Worm (Caenorhabditis elegans) whole organism, L4 larva: Measurements from ENCODE around the gene pgap-3.

ENCODE experiments used
- F37D6.2 ChIP-seq: sonication (generic microtip); optimal IDR thresholded peaks from 2 replicates; lab custom pipeline; 2016; ENCODE audit warnings: mild to moderate bottlenecking, missing genetic modification characterization, missing compliant biosample characterization
- F44E2.7 ChIP-seq: fragments of 200-800 bp; sonication (Bioruptor generic); IDR thresholded peaks from 2 replicates; pipeline ENCODE4 v2.1.2; 2022; ENCODE audit warnings: missing genetic modification characterization, missing compliant biosample characterization
- R02D3.7 ChIP-seq: fragments of 150-350 bp; sonication (generic microtip); optimal IDR thresholded peaks from 3 replicates; lab custom pipeline; 2014; ENCODE audit warnings: missing biosample characterization, missing genetic modification characterization
- T20F7.1 ChIP-seq: fragments of 200-800 bp; sonication (Bioruptor generic); optimal IDR thresholded peaks from 2 replicates; lab custom pipeline; 2018; ENCODE audit warnings: mild to moderate bottlenecking, missing genetic modification characterization, missing compliant biosample characterization
- aha-1 ChIP-seq: fragments of 150-350 bp; peaks from one replicate; lab custom pipeline; 2014; ENCODE audit warnings: missing biosample characterization, missing genetic modification characterization
- arid-1 ChIP-seq: fragments of 200-800 bp; sonication (Bioruptor generic); conservative IDR thresholded peaks from 2 replicates; pipeline ENCODE4 v1.3.6; 2022; ENCODE audit warnings: missing genetic modification reagents, missing genetic modification characterization, missing compliant biosample characterization
- ceh-44 ChIP-seq: fragments of 200-800 bp; sonication (Bioruptor generic); IDR thresholded peaks from 2 replicates; pipeline ENCODE4 v1.3.6; 2022; ENCODE audit warnings: missing genetic modification reagents, missing genetic modification characterization, missing compliant biosample characterization
- ces-1 ChIP-seq: fragments of 150-350 bp; sonication (generic microtip); optimal IDR thresholded peaks from 4 replicates; lab custom pipeline; 2014; ENCODE audit warnings: missing biosample characterization, missing genetic modification reagents, missing genetic modification characterization
- daf-16 ChIP-seq, 3 experiments: sonication (generic microtip); optimal IDR thresholded peaks; 2 replicates each; lab custom pipeline; 2016 to 2017; ENCODE audit warnings: missing genetic modification characterization in 3 of 3, missing genetic modification reagents in 3 of 3, mild to moderate bottlenecking in 2 of 3, missing compliant biosample characterization in 2 of 3, missing biosample characterization in 1 of 3, moderate library complexity in 1 of 3
- dmd-9 ChIP-seq: fragments of 200-800 bp; sonication (Bioruptor generic); IDR thresholded peaks from 2 replicates; pipeline ENCODE4 v1.3.6; 2022; ENCODE audit warnings: missing genetic modification reagents, missing genetic modification characterization, missing compliant biosample characterization
- dpl-1 ChIP-seq: fragments of 150-350 bp; optimal IDR thresholded peaks from 2 replicates; lab custom pipeline; 2014; ENCODE audit warnings: missing biosample characterization, missing genetic modification reagents, missing genetic modification characterization
- dve-1 ChIP-seq: sonication (generic microtip); optimal IDR thresholded peaks from 2 replicates; lab custom pipeline; 2017; ENCODE audit warnings: antibody characterized with exemption, mild to moderate bottlenecking, missing genetic modification characterization, missing compliant biosample characterization; ENCODE audit not compliant: insufficient read depth
- fkh-10 ChIP-seq: fragments of 150-350 bp; optimal IDR thresholded peaks from 2 replicates; lab custom pipeline; 2014; ENCODE audit warnings: missing biosample characterization, missing genetic modification reagents, missing genetic modification characterization
- hlh-11 ChIP-seq: fragments of 200-800 bp; sonication (Bioruptor generic); optimal IDR thresholded peaks from 2 replicates; lab custom pipeline; 2018; ENCODE audit warnings: mild to moderate bottlenecking, missing genetic modification characterization, missing compliant biosample characterization
- hlh-30 ChIP-seq: sonication (generic microtip); optimal IDR thresholded peaks from 2 replicates; lab custom pipeline; 2017; ENCODE audit warnings: antibody characterized with exemption, mild to moderate bottlenecking, missing genetic modification characterization, missing compliant biosample characterization; ENCODE audit not compliant: insufficient read depth
- hmg-1.1 ChIP-seq: fragments of 200-800 bp; sonication (Bioruptor generic); IDR thresholded peaks from 2 replicates; pipeline ENCODE4 v1.3.6; 2022; ENCODE audit warnings: missing genetic modification reagents, missing genetic modification characterization, missing compliant biosample characterization
- lin-13 ChIP-seq: fragments of 150-350 bp; optimal IDR thresholded peaks from 2 replicates; lab custom pipeline; 2014; ENCODE audit warnings: missing biosample characterization, missing genetic modification reagents, missing genetic modification characterization
- lin-29 ChIP-seq: fragments of 200-800 bp; sonication (Bioruptor generic); IDR thresholded peaks from 2 replicates; pipeline ENCODE4 v1.3.6; 2022; ENCODE audit warnings: missing genetic modification reagents, missing genetic modification characterization, missing compliant biosample characterization
- lin-38 ChIP-seq: fragments of 200-800 bp; sonication (Bioruptor generic); IDR thresholded peaks from 2 replicates; pipeline ENCODE4 v1.3.6; 2022; ENCODE audit warnings: missing genetic modification reagents, missing genetic modification characterization, missing compliant biosample characterization
- lin-39 ChIP-seq: fragments of 150-350 bp; optimal IDR thresholded peaks from 2 replicates; lab custom pipeline; 2014; ENCODE audit warnings: missing biosample characterization, missing genetic modification reagents, missing genetic modification characterization
- lsy-2 ChIP-seq, 2 experiments: fragments of 150-350 bp in 1 of 2; sonication (generic microtip) in 1 of 2; optimal IDR thresholded peaks; 2 replicates each; lab custom pipeline; 2014 to 2017; ENCODE audit warnings: missing biosample characterization in 2 of 2, missing genetic modification characterization in 2 of 2
- madf-5 ChIP-seq, 2 experiments: fragments of 200-800 bp; sonication (Bioruptor generic); IDR thresholded peaks; 2 replicates each; pipeline ENCODE4 v1.3.6; 2022; ENCODE audit warnings: missing compliant biosample characterization in 2 of 2, missing genetic modification characterization in 2 of 2
- mep-1 ChIP-seq: fragments of 150-350 bp; sonication (generic microtip); optimal IDR thresholded peaks from 3 replicates; lab custom pipeline; 2014; ENCODE audit warnings: missing biosample characterization, missing genetic modification characterization
- mes-2 ChIP-seq: sonication (generic microtip); optimal IDR thresholded peaks from 2 replicates; lab custom pipeline; 2016; ENCODE audit warnings: missing genotype, mild to moderate bottlenecking, missing genetic modification characterization, missing compliant biosample characterization; ENCODE audit not compliant: poor library complexity, severe bottlenecking
- nhr-10 ChIP-seq: fragments of 150-350 bp; optimal IDR thresholded peaks from 2 replicates; lab custom pipeline; 2014; ENCODE audit warnings: missing biosample characterization, missing genetic modification characterization
- nhr-28 ChIP-seq: fragments of 150-350 bp; optimal IDR thresholded peaks from 2 replicates; lab custom pipeline; 2014; ENCODE audit warnings: missing biosample characterization, missing genetic modification characterization
- pha-4 ChIP-seq, 2 experiments: fragments of 150-350 bp in 1 of 2; fragments of 200-800 bp in 1 of 2; sonication (Bioruptor generic) in 1 of 2; IDR thresholded peaks in 1 of 2; optimal IDR thresholded peaks in 1 of 2; 2 replicates each; pipeline versions ENCODE4 v1.3.6 to Lab custom; 2014 to 2022; ENCODE audit warnings: missing genetic modification characterization in 2 of 2, missing genetic modification reagents in 2 of 2, missing biosample characterization in 1 of 2, missing compliant biosample characterization in 1 of 2
- saeg-2 ChIP-seq: fragments of 200-800 bp; sonication (Bioruptor generic); IDR thresholded peaks from 2 replicates; pipeline ENCODE4 v1.3.6; 2022; ENCODE audit warnings: missing genetic modification reagents, missing genetic modification characterization, missing compliant biosample characterization
- set-16 ChIP-seq: fragments of 200-800 bp; sonication (Bioruptor generic); IDR thresholded peaks from 2 replicates; pipeline ENCODE4 v1.3.6; 2022; ENCODE audit warnings: missing genetic modification reagents, missing genetic modification characterization, missing compliant biosample characterization
- snpc-4 ChIP-seq: fragments of 150-350 bp; optimal IDR thresholded peaks from 2 replicates; lab custom pipeline; 2014; ENCODE audit warnings: missing biosample characterization, missing genetic modification characterization
- spr-1 ChIP-seq: sonication (generic microtip); optimal IDR thresholded peaks from 2 replicates; lab custom pipeline; 2016; ENCODE audit warnings: mild to moderate bottlenecking, missing genetic modification characterization, missing compliant biosample characterization
- spr-3 ChIP-seq: fragments of 200-800 bp; sonication (Bioruptor generic); optimal IDR thresholded peaks from 2 replicates; lab custom pipeline; 2018; ENCODE audit warnings: mild to moderate bottlenecking, missing genetic modification characterization, missing compliant biosample characterization
- tag-97 ChIP-seq: fragments of 200-800 bp; sonication (Bioruptor generic); IDR thresholded peaks from 2 replicates; pipeline ENCODE4 v1.3.6; 2022; ENCODE audit warnings: missing genetic modification characterization, missing compliant biosample characterization
- zfp-2 ChIP-seq: sonication (generic microtip); optimal IDR thresholded peaks from 2 replicates; lab custom pipeline; 2016; ENCODE audit warnings: mild to moderate bottlenecking, missing genetic modification characterization, missing compliant biosample characterization
- ztf-7 ChIP-seq: fragments of 150-350 bp; optimal IDR thresholded peaks from 2 replicates; lab custom pipeline; 2014; ENCODE audit warnings: missing biosample characterization, missing genetic modification characterization

pgap-3 gene

DNA sequence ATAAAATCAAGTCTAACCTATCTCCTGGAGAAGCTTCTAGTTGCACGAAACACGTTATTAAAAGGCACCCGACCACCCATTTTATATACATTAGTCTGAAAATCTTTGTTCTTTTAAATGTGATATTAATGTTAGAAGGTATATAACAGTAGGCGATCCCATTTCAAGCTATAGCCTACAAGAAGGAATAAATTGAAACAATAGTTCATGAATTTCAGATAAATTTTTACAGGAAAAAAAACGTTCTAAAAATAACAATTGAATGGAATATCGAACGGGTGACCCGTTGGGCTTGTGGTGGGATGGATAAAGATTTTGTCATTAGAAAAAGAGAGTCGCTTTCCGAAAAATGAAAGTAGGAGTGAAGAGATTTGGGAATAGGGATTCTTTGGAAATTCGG is at the start of gene pgap-3:
Gene pgap-3, minus strand, starts transcription at position 101 of the 400 bp plus-strand sequence.
- no peak for TF ChIP-seq pha-4 (GFP tag; IDR thresholded peaks at IDR 0.05; lab: Robert Waterston, UW)
- TF ChIP-seq pha-4 (tag; optimal IDR thresholded peaks at IDR 0.05; lab: Kevin White, UChicago) = no peak
- TF ChIP-seq daf-16 (GFP tag; optimal IDR thresholded peaks at IDR 0.05; lab: Kevin White, UChicago) = no peak
- TF ChIP-seq daf-16 (tag; optimal IDR thresholded peaks at IDR 0.05; lab: Kevin White, UChicago) = peak; percentile 3

DNA sequence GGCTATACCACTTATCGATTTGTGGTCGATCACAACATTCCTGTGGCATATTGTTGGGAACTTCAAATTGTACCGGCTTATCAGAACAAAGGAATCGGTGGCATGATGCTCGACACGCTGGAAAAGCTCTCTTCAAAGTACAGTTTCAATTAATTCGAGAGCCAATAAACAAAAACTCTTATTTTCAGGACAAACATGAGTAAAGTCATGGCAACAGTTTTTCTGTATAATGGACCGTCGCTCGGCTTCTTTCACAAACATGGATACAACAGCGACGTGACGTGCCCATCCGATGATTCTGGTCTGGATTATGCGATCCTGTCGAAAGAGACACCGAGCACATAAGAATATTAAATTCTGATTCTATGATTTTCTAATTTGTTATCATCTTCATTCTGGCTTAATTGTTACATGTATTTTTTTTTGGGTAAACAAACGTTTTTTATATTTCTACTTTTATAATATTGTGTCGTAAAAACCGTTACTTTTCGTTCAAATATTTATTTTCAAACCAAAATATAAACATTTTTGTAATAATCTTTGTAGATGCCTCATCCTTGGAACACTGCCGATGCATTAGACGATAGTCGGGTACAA is 48.9 kb upstream of the pgap-3 start, which contains the start of gene smut-1:
Gene smut-1, plus strand, starts transcription at position 547 of the 597 bp plus-strand sequence.
- TF ChIP-seq dmd-9 (GFP tag; lab: Robert Waterston, UW) = no peak
- no peak for TF ChIP-seq nhr-10
- TF ChIP-seq mep-1 (tag; lab: Kevin White, UChicago) = no peak
- TF ChIP-seq R02D3.7 = no peak
- no peak for TF ChIP-seq snpc-4 (tag; lab: Kevin White, UChicago)

DNA sequence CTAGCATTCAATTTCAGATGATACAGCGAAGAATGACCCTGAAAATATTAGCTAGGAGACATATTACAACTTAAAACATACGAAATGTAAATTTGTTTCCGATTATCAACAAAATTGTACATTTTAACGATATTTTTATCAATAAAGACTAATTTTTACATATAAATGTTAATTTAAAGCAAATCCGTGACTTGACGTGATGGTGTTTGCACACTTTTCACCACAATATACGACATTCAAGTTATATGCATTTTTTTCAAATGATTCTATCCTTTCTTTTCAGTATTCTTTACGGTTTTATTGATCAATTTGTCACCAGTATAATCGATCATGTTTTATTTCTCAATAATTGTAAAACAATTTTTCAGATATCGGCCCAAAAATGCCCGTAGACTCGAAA is 48.1 kb upstream of the pgap-3 start, which contains the start of gene Y38A10A.7:
Gene Y38A10A.7, plus strand, starts transcription at position 369 of the 400 bp plus-strand sequence.
- TF ChIP-seq ceh-44 (GFP tag; lab: Robert Waterston, UW) (no peak), lin-38 (GFP tag; lab: Robert Waterston, UW) (0 out of 2 replicates have a peak, but pooled peaks have one; percentile 4), lin-39 (tag; lab: Kevin White, UChicago) (no peak), mes-2 (tag; lab: Kevin White, UChicago) (peak; percentile 32), aha-1 (peak; percentile 17), fkh-10 (GFP tag; lab: Kevin White, UChicago) (no peak), hmg-1.1 (GFP tag; lab: Robert Waterston, UW) (no peak), F37D6.2 (tag; lab: Kevin White, UChicago) (no peak), T20F7.1 (GFP tag; lab: Kevin White, UChicago) (peak; percentile 51), hlh-11 (tag; lab: Kevin White, UChicago) (no peak), dve-1 (tag; lab: Kevin White, UChicago) (peak; percentile 3), ces-1 (GFP tag; lab: Kevin White, UChicago) (no peak), spr-1 (tag; lab: Kevin White, UChicago) (no peak), lin-29 (GFP tag; lab: Robert Waterston, UW) (no peak), arid-1 (GFP tag; lab: Robert Waterston, UW) (no peak), madf-5 (GFP tag; IDR thresholded peaks at IDR 0.05; lab: Robert Waterston, UW) (no peak), ztf-7 (tag; lab: Kevin White, UChicago) (no peak), zfp-2 (no peak), saeg-2 (GFP tag; lab: Robert Waterston, UW) (no peak), lin-13 (GFP tag; lab: Kevin White, UChicago) (no peak), spr-3 (no peak), dpl-1 (GFP tag; lab: Kevin White, UChicago) (peak; percentile 56), tag-97 (GFP tag; lab: Robert Waterston, UW) (no peak), set-16 (GFP tag; lab: Robert Waterston, UW) (no peak), F44E2.7 (GFP tag; lab: Robert Waterston, UW) (no peak), nhr-28 (tag; lab: Kevin White, UChicago) (peak; percentile 4), lsy-2 (tag; optimal IDR thresholded peaks at IDR 0.05; lab: Kevin White, UChicago) (peak in 1 of 2 experiments; percentile 41), hlh-30 (tag; lab: Kevin White, UChicago) (no peak)
